Fruit fly (Drosophila melanogaster) whole organism, prepupa: ENCODE measurements around the gene RabX5.

Experiments
- Blimp-1 ChIP-seq: fragments of 200-800 bp; sonication (Bioruptor generic); optimal IDR thresholded peaks from 3 replicates; lab custom pipeline; 2017; ENCODE audit warnings: missing biosample characterization, missing genetic modification characterization, mild to moderate bottlenecking, moderate library complexity, missing genetic modification reagents
- CG10631 ChIP-seq: fragments of 200-800 bp; sonication (Bioruptor generic); optimal IDR thresholded peaks from 2 replicates; lab custom pipeline; 2016; ENCODE audit warnings: missing biosample characterization, missing genetic modification characterization
- CG10669 ChIP-seq: fragments of 200-800 bp; sonication (Bioruptor generic); optimal IDR thresholded peaks from 3 replicates; lab custom pipeline; 2018; ENCODE audit warnings: missing biosample characterization, mild to moderate bottlenecking, missing genetic modification characterization, moderate library complexity
- CG11294 ChIP-seq: fragments of 200-800 bp; sonication (Bioruptor generic); IDR thresholded peaks from 2 replicates; pipeline ENCODE4 v1.3.6; 2022; ENCODE audit warnings: missing biosample characterization, missing genetic modification characterization
- CG11762 ChIP-seq: fragments of 200-800 bp; sonication (Bioruptor generic); optimal IDR thresholded peaks from 3 replicates; lab custom pipeline; 2016; ENCODE audit warnings: missing biosample characterization, missing genetic modification characterization; ENCODE audit not compliant: insufficient read depth
- CG11902 ChIP-seq: fragments of 200-800 bp; sonication (Bioruptor generic); optimal IDR thresholded peaks from 3 replicates; lab custom pipeline; 2016; ENCODE audit warnings: missing biosample characterization, missing genetic modification characterization
- CG15336 ChIP-seq: fragments of 200-800 bp; sonication (Bioruptor generic); IDR thresholded peaks from 2 replicates; pipeline ENCODE4 v1.3.6; 2022; ENCODE audit warnings: missing biosample characterization, missing genetic modification characterization
- CG1621 ChIP-seq: fragments of 200-800 bp; sonication (Bioruptor generic); optimal IDR thresholded peaks from 3 replicates; lab custom pipeline; 2018; ENCODE audit warnings: missing biosample characterization, mild to moderate bottlenecking, missing genetic modification characterization
- CG3032 ChIP-seq: fragments of 200-800 bp; optimal IDR thresholded peaks from 2 replicates; lab custom pipeline; 2019; ENCODE audit warnings: missing biosample characterization, mild to moderate bottlenecking, missing genetic modification characterization, moderate library complexity
- CG31627 ChIP-seq: fragments of 200-800 bp; sonication (Bioruptor generic); optimal IDR thresholded peaks from 3 replicates; lab custom pipeline; 2016; ENCODE audit warnings: missing biosample characterization, missing genetic modification characterization
- CG34406 ChIP-seq: fragments of 200-800 bp; sonication (Bioruptor generic); optimal IDR thresholded peaks from 3 replicates; lab custom pipeline; 2016; ENCODE audit warnings: missing biosample characterization, missing genetic modification characterization
- CG3919 ChIP-seq: fragments of 200-800 bp; sonication (Bioruptor generic); optimal IDR thresholded peaks from 3 replicates; lab custom pipeline; 2016; ENCODE audit warnings: missing biosample characterization, missing genetic modification characterization
- CG4318 ChIP-seq: fragments of 200-800 bp; sonication (Bioruptor generic); optimal IDR thresholded peaks from 3 replicates; lab custom pipeline; 2017; ENCODE audit warnings: missing biosample characterization, mild to moderate bottlenecking, missing genetic modification characterization
- CG6792 ChIP-seq: fragments of 200-800 bp; sonication (Bioruptor generic); optimal IDR thresholded peaks from 3 replicates; lab custom pipeline; 2016; ENCODE audit warnings: missing biosample characterization, missing genetic modification characterization
- CG6808 ChIP-seq: fragments of 200-800 bp; sonication (Bioruptor generic); optimal IDR thresholded peaks from 3 replicates; lab custom pipeline; 2017; ENCODE audit warnings: missing biosample characterization, missing genetic modification characterization, mild to moderate bottlenecking, moderate library complexity, missing genetic modification reagents
- CG7368 ChIP-seq: fragments of 200-800 bp; sonication (Bioruptor generic); optimal IDR thresholded peaks from 3 replicates; lab custom pipeline; 2016; ENCODE audit warnings: missing biosample characterization, missing genetic modification characterization
- CG8319 ChIP-seq: fragments of 200-800 bp; sonication (Bioruptor generic); optimal IDR thresholded peaks from 3 replicates; lab custom pipeline; 2016; ENCODE audit warnings: missing biosample characterization, missing genetic modification characterization
- CG8632 ChIP-seq: fragments of 200-800 bp; sonication (Bioruptor generic); optimal IDR thresholded peaks from 3 replicates; lab custom pipeline; 2016; ENCODE audit warnings: missing biosample characterization, missing genetic modification characterization
- Eip75B ChIP-seq: fragments of 200-800 bp; sonication (Bioruptor generic); optimal IDR thresholded peaks from 3 replicates; lab custom pipeline; 2016; ENCODE audit warnings: missing biosample characterization, missing genetic modification characterization
- Eip78C ChIP-seq: fragments of 200-800 bp; sonication (Bioruptor generic); peaks from one replicate; lab custom pipeline; 2016; ENCODE audit warnings: missing biosample characterization, missing genetic modification characterization
- Ets96B ChIP-seq: fragments of 200-800 bp; optimal IDR thresholded peaks from 2 replicates; lab custom pipeline; 2019; ENCODE audit warnings: missing biosample characterization, mild to moderate bottlenecking, missing genetic modification characterization, moderate library complexity
- Gug ChIP-seq: fragments of 200-800 bp; sonication (Bioruptor generic); IDR thresholded peaks from 2 replicates; pipeline ENCODE4 v1.3.6; 2022; ENCODE audit warnings: missing biosample characterization, missing genetic modification characterization
- Hr39 ChIP-seq: fragments of 200-800 bp; sonication (Bioruptor generic); optimal IDR thresholded peaks from 2 replicates; lab custom pipeline; 2016; ENCODE audit warnings: missing biosample characterization, missing genetic modification characterization
- Hr4 ChIP-seq: fragments of 200-800 bp; sonication (Bioruptor generic); optimal IDR thresholded peaks from 3 replicates; lab custom pipeline; 2016; ENCODE audit warnings: missing biosample characterization, missing genetic modification characterization
- Lpt ChIP-seq: fragments of 200-800 bp; sonication (Bioruptor generic); optimal IDR thresholded peaks from 3 replicates; lab custom pipeline; 2016; ENCODE audit warnings: missing biosample characterization, missing genetic modification characterization
- Met ChIP-seq: fragments of 200-800 bp; sonication (Bioruptor generic); optimal IDR thresholded peaks from 3 replicates; lab custom pipeline; 2016; ENCODE audit warnings: missing biosample characterization, missing genetic modification characterization
- OdsH ChIP-seq: fragments of 200-800 bp; sonication (Bioruptor generic); optimal IDR thresholded peaks from 3 replicates; lab custom pipeline; 2016; ENCODE audit warnings: missing biosample characterization, missing genetic modification characterization
- Smox ChIP-seq: fragments of 200-800 bp; sonication (Bioruptor generic); optimal IDR thresholded peaks from 3 replicates; lab custom pipeline; 2016; ENCODE audit warnings: missing biosample characterization, missing genetic modification characterization
- Sox102F ChIP-seq: fragments of 200-800 bp; sonication (Bioruptor generic); optimal IDR thresholded peaks from 2 replicates; lab custom pipeline; 2016; ENCODE audit warnings: missing biosample characterization, mild to moderate bottlenecking, missing genetic modification characterization
- Sox14 ChIP-seq: fragments of 200-800 bp; sonication (Bioruptor generic); optimal IDR thresholded peaks from 3 replicates; lab custom pipeline; 2016; ENCODE audit warnings: missing biosample characterization, missing genetic modification characterization
- Sox15 ChIP-seq: fragments of 200-800 bp; sonication (Bioruptor generic); optimal IDR thresholded peaks from 3 replicates; lab custom pipeline; 2016; ENCODE audit warnings: missing biosample characterization, missing genetic modification characterization
- achi ChIP-seq: fragments of 200-800 bp; sonication (Bioruptor generic); optimal IDR thresholded peaks from 3 replicates; lab custom pipeline; 2016; ENCODE audit warnings: missing biosample characterization, missing genetic modification characterization
- acj6 ChIP-seq: fragments of 200-800 bp; sonication (Bioruptor generic); optimal IDR thresholded peaks from 3 replicates; lab custom pipeline; 2016; ENCODE audit warnings: missing biosample characterization, missing genetic modification characterization
- cyc ChIP-seq: fragments of 200-800 bp; sonication (Bioruptor generic); optimal IDR thresholded peaks from 3 replicates; lab custom pipeline; 2016; ENCODE audit warnings: missing biosample characterization, missing genetic modification characterization
- dac ChIP-seq: fragments of 200-800 bp; sonication (Bioruptor generic); optimal IDR thresholded peaks from 2 replicates; lab custom pipeline; 2017; ENCODE audit warnings: missing biosample characterization, mild to moderate bottlenecking, missing genetic modification characterization
- dsx ChIP-seq: fragments of 200-800 bp; optimal IDR thresholded peaks from 3 replicates; lab custom pipeline; 2019; ENCODE audit warnings: missing biosample characterization, mild to moderate bottlenecking, missing genetic modification characterization, moderate library complexity; ENCODE audit not compliant: poor library complexity, severe bottlenecking
- eg ChIP-seq: fragments of 200-800 bp; sonication (Bioruptor generic); IDR thresholded peaks from 3 replicates; pipeline ENCODE4 v1.3.6; 2022; ENCODE audit warnings: missing biosample characterization, missing genetic modification characterization
- esn ChIP-seq: fragments of 200-800 bp; sonication (Bioruptor generic); optimal IDR thresholded peaks from 2 replicates; lab custom pipeline; 2016; ENCODE audit warnings: missing biosample characterization, mild to moderate bottlenecking, missing genetic modification characterization, moderate library complexity
- fd59A ChIP-seq: fragments of 200-800 bp; sonication (Bioruptor generic); optimal IDR thresholded peaks from 2 replicates; lab custom pipeline; 2017; ENCODE audit warnings: missing biosample characterization, mild to moderate bottlenecking, missing genetic modification characterization, missing genetic modification reagents
- fd85E ChIP-seq: fragments of 200-800 bp; sonication (Bioruptor generic); optimal IDR thresholded peaks from 3 replicates; lab custom pipeline; 2016; ENCODE audit warnings: missing biosample characterization, missing genetic modification characterization
- lz ChIP-seq: fragments of 200-800 bp; sonication (Bioruptor generic); optimal IDR thresholded peaks from 3 replicates; lab custom pipeline; 2016; ENCODE audit warnings: missing biosample characterization, missing genetic modification characterization
- net ChIP-seq: fragments of 200-800 bp; sonication (Bioruptor generic); optimal IDR thresholded peaks from 3 replicates; lab custom pipeline; 2016; ENCODE audit warnings: missing biosample characterization, missing genetic modification characterization
- pdm3 ChIP-seq: fragments of 200-800 bp; sonication (Bioruptor generic); optimal IDR thresholded peaks from 3 replicates; lab custom pipeline; 2016; ENCODE audit warnings: missing biosample characterization, missing genetic modification characterization
- salr ChIP-seq, 2 experiments: fragments of 200-800 bp; sonication (Bioruptor generic); optimal IDR thresholded peaks; 3 replicates each; lab custom pipeline; 2016 to 2018; ENCODE audit warnings: missing biosample characterization in 2 of 2, missing genetic modification characterization in 2 of 2, mild to moderate bottlenecking in 1 of 2
- spab ChIP-seq: fragments of 200-800 bp; sonication (Bioruptor generic); optimal IDR thresholded peaks from 2 replicates; lab custom pipeline; 2017; ENCODE audit warnings: missing biosample characterization, mild to moderate bottlenecking, missing genetic modification characterization, missing genetic modification reagents
- topi ChIP-seq: fragments of 200-800 bp; sonication (Bioruptor generic); optimal IDR thresholded peaks from 3 replicates; lab custom pipeline; 2016; ENCODE audit warnings: missing biosample characterization, missing genetic modification characterization

RabX5 gene

DNA sequence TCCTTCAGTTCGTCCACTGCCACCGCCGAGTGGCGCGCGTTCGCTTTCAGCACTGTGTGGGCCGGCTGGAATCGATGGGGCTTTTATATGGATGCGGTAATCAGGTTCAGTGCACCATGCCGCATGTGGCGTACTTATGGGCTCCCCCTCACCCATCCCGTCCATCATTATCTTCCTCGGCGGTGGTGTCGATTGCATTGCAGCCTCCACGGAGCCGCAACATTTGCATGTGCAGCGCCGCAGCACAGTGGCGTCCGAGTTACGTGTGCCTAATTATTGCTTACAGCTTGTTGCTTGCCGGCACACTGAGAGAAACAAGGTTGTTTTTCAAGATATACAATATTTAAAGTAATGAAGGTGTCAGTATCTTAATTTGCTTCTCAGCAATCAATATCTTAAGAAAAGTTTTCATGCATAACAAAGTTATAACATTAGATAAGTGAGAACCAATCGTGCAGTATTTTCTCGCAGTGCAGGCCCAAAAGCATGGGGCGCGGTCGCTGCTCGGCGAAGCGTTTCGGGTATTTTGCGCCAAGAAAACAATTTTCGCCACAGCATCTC lies 32.5 kb upstream of the RabX5 start, which contains the start of gene CG13931 (continued):
- TF ChIP-seq esn (peak; percentile 63), fd59A (peak; percentile 51), CG15336 (GFP tag; lab: Robert Waterston, UW) (peak; percentile 76), Gug (GFP tag; lab: Robert Waterston, UW) (peak; percentile 62), Smox (peak; percentile 51), Eip78C (GFP tag; lab: Kevin White, UChicago) (peak; percentile 90), Blimp-1 (no peak), salr (GFP tag; optimal IDR thresholded peaks at IDR 0.05; lab: Kevin White, UChicago) (peak; percentile 34 to 55)

DNA sequence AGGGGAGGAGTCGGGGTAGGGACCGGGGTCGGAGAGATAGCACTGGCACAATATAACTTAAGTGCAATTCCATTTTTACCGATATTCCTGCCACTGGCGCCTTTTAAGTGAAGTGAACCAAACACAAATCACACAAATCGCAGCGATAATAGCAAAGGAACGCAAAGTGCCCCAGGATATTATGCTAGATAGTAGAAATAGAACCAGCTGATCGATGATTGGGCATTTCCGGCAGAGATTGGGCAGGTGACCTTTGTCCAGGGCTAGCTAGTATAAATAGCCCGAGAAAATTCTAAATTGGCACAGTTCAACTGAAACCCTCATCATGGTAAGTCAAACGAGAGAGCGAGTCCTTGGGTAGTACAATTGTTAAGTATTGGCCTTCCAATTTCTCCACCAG lies 24.4 kb upstream of the RabX5 start, which contains the start of gene CG12011:
CG12011 (plus strand) TSS at position 301 of the 400 bp plus-strand sequence.
- TF ChIP-seq CG31627 (GFP tag; lab: Kevin White, UChicago) = no peak
- TF ChIP-seq salr (GFP tag; optimal IDR thresholded peaks at IDR 0.05; lab: Kevin White, UChicago) = no peak
- no peak for TF ChIP-seq spab (GFP tag; lab: Kevin White, UChicago)
- no peak for TF ChIP-seq dsx (GFP tag; lab: Kevin White, UChicago)
- TF ChIP-seq dac = no peak
- no peak for TF ChIP-seq Eip75B (GFP tag; lab: Kevin White, UChicago)
- TF ChIP-seq, all 60 proteins: peak for 0

DNA sequence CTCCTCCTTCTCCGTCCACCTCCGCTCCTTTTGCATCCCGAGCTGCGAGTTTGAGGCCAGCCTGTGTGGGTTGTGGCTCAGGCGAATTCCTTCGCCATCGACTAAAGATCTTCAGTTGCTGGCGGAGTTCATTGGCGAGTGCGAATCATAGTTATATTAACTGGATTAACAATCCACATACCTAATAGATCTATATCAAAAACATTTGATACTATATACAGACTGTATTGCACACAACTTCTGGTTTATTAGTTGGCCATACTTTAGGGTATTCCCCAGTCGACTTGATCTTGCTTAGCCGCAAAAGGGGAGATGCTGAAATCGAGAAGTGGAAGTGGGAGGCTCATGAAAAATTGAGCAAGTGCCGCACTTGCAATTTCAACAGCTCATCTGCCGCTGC lies 23.0 kb upstream of the RabX5 start:
- no peak for TF ChIP-seq fd85E
- TF ChIP-seq Gug (GFP tag; lab: Robert Waterston, UW) = no peak
- TF ChIP-seq Sox102F (GFP tag; lab: Kevin White, UChicago) = no peak
- peak; percentile 32 for TF ChIP-seq achi (GFP tag; lab: Kevin White, UChicago)
- no peak for TF ChIP-seq CG1621
- no peak for TF ChIP-seq Hr39
- TF ChIP-seq pdm3 = no peak
- peak; percentile 18 for TF ChIP-seq fd59A
- TF ChIP-seq CG7368 = no peak
- peak; percentile 48 for TF ChIP-seq CG3032
- TF ChIP-seq acj6 (GFP tag; lab: Kevin White, UChicago) = no peak
- no peak for TF ChIP-seq CG11762 (GFP tag; lab: Kevin White, UChicago)
- TF ChIP-seq Ets96B (tag; lab: Kevin White, UChicago) = peak; percentile 69
- TF ChIP-seq CG34406 = no peak
- no peak for TF ChIP-seq Sox15
- no peak for TF ChIP-seq Lpt (GFP tag; lab: Kevin White, UChicago)
- TF ChIP-seq cyc (GFP tag; lab: Kevin White, UChicago) = peak; percentile 23
- TF ChIP-seq CG15336 (GFP tag; lab: Robert Waterston, UW) = no peak
- no peak for TF ChIP-seq OdsH (GFP tag; lab: Kevin White, UChicago)
- no peak for TF ChIP-seq dsx (GFP tag; lab: Kevin White, UChicago)
- no peak for TF ChIP-seq lz (GFP tag; lab: Kevin White, UChicago)
- no peak for TF ChIP-seq CG8319
- TF ChIP-seq CG6792 (GFP tag; lab: Kevin White, UChicago) = no peak
- TF ChIP-seq Sox14 (GFP tag; lab: Kevin White, UChicago) = no peak
- no peak for TF ChIP-seq Smox
- peak; percentile 68 for TF ChIP-seq CG10669 (GFP tag; lab: Kevin White, UChicago)
- TF ChIP-seq CG4318 = no peak
- TF ChIP-seq Blimp-1 = no peak
- TF ChIP-seq CG11294 (GFP tag; lab: Robert Waterston, UW) = no peak
- no peak for TF ChIP-seq CG8632
- no peak for TF ChIP-seq CG11902 (GFP tag; lab: Kevin White, UChicago)
- no peak for TF ChIP-seq eg
- TF ChIP-seq CG3919 (GFP tag; lab: Kevin White, UChicago) = peak; percentile 46
- no peak for TF ChIP-seq dac
- no peak for TF ChIP-seq topi (GFP tag; lab: Kevin White, UChicago)
- no peak for TF ChIP-seq Hr4 (GFP tag; lab: Kevin White, UChicago)
- no peak for TF ChIP-seq CG31627 (GFP tag; lab: Kevin White, UChicago)
- TF ChIP-seq CG6808 (GFP tag; lab: Kevin White, UChicago) = peak; percentile 32
- peak; percentile 17 for TF ChIP-seq CG10631
- no peak for TF ChIP-seq net (GFP tag; lab: Kevin White, UChicago)
- no peak for TF ChIP-seq Met (GFP tag; lab: Kevin White, UChicago)
- no peak for TF ChIP-seq esn
